Fruit fly (Drosophila melanogaster) S2 (cell line): ENCODE measurements around the gene ssp3.

ENCODE experiments used
- CG8478 ChIP-seq: fragments of >200 bp; optimal IDR thresholded peaks from 2 replicates; lab custom pipeline; 2018
- CTCF ChIP-seq, 2 experiments: fragments of >200 bp; optimal IDR thresholded peaks; 2 replicates each; lab custom pipeline; 2018

dm6 chr2L:18881014-18881660 is 62.6 kb downstream of the ssp3 start, which contains the start of gene tup:
- TF ChIP-seq CG8478 (lab: Kevin White, UChicago) (no peak), CTCF (optimal IDR thresholded peaks at IDR 0.05; lab: Kevin White, UChicago) (peak; percentile 39 to 45)
